Fruit fly (Drosophila melanogaster) whole organism, wandering third instar larva: Measurements from ENCODE around the gene MED25.

Experiments used
- CG32264 ChIP-seq: fragments of 200-800 bp; sonication (Bioruptor generic); optimal IDR thresholded peaks from 2 replicates; lab custom pipeline; 2016; ENCODE audit warnings: missing biosample characterization, missing genetic modification characterization
- CrebA ChIP-seq: fragments of 200-800 bp; sonication (Bioruptor generic); optimal IDR thresholded peaks from 2 replicates; lab custom pipeline; 2016; ENCODE audit warnings: missing biosample characterization, mild to moderate bottlenecking, missing genetic modification characterization, borderline replicate concordance
- HLH106 ChIP-seq: fragments of 200-800 bp; optimal IDR thresholded peaks from 3 replicates; lab custom pipeline; 2019; ENCODE audit warnings: missing biosample characterization, mild to moderate bottlenecking, missing genetic modification characterization, moderate library complexity
- Hr78 ChIP-seq: fragments of >200 bp; optimal IDR thresholded peaks from 2 replicates; lab custom pipeline; 2017; ENCODE audit warnings: missing biosample characterization, missing genetic modification characterization
- h ChIP-seq: fragments of 200-800 bp; sonication (Bioruptor generic); optimal IDR thresholded peaks from 3 replicates; lab custom pipeline; 2016; ENCODE audit warnings: missing biosample characterization, mild to moderate bottlenecking, missing genetic modification characterization
- usp ChIP-seq: fragments of >200 bp; optimal IDR thresholded peaks from 2 replicates; lab custom pipeline; 2017; ENCODE audit warnings: missing biosample characterization, missing genetic modification characterization

- TF ChIP-seq CG32264 (GFP tag; lab: Kevin White, UChicago) (no peak), HLH106 (tag; lab: Kevin White, UChicago) (no peak), h (GFP tag; lab: Kevin White, UChicago) (no peak), usp (GFP tag; lab: Kevin White, UChicago) (no peak), CrebA (GFP tag; lab: Kevin White, UChicago) (no peak), Hr78 (GFP tag; lab: Kevin White, UChicago) (no peak)
Measured at dm6 chr3R:20007399-20008285, 1.1 kb upstream of the MED25 start.
